Fruit fly (Drosophila melanogaster): ENCODE measurements around the gene Sap-r.

- TF ChIP-seq Eip75B (GFP tag; optimal IDR thresholded peaks at IDR 0.05) = peak; percentile 61
- peak; percentile 34 to 36 for TF ChIP-seq salr (GFP tag; optimal IDR thresholded peaks at IDR 0.05)
- peak; percentile 29 for TF ChIP-seq CG8319 (GFP tag; optimal IDR thresholded peaks at IDR 0.05)
These were observed 46.7 kb downstream of the Sap-r start for dm6 chr3R:30842199-30842598.

All from whole organism, prepupa.